Fruit fly (Drosophila melanogaster) whole organism, wandering third instar larva: Measurements from ENCODE around the gene CG31199.

Experiments
- Dfd ChIP-seq: fragments of >200 bp; optimal IDR thresholded peaks from 2 replicates; lab custom pipeline; 2017; ENCODE audit warnings: missing biosample characterization, missing genetic modification characterization
- Dif ChIP-seq: fragments of 200-275, 200-300 bp; sonication (Bioruptor generic); optimal IDR thresholded peaks from 2 replicates; lab custom pipeline; 2018; ENCODE audit warnings: missing biosample characterization, missing genetic modification characterization; ENCODE audit not compliant: partially characterized antibody
- Hr83 ChIP-seq: fragments of 200-300 bp; sonication (Bioruptor generic); optimal IDR thresholded peaks from 2 replicates; lab custom pipeline; 2016; ENCODE audit warnings: missing biosample characterization, mild to moderate bottlenecking, missing genetic modification characterization, moderate library complexity; ENCODE audit not compliant: poor library complexity, severe bottlenecking
- dmrt93B ChIP-seq: fragments of 200-800 bp; sonication (Bioruptor generic); optimal IDR thresholded peaks from 2 replicates; lab custom pipeline; 2018; ENCODE audit warnings: missing biosample characterization, mild to moderate bottlenecking, missing genetic modification characterization
- usp ChIP-seq: fragments of >200 bp; optimal IDR thresholded peaks from 2 replicates; lab custom pipeline; 2017; ENCODE audit warnings: missing biosample characterization, missing genetic modification characterization

DNA sequence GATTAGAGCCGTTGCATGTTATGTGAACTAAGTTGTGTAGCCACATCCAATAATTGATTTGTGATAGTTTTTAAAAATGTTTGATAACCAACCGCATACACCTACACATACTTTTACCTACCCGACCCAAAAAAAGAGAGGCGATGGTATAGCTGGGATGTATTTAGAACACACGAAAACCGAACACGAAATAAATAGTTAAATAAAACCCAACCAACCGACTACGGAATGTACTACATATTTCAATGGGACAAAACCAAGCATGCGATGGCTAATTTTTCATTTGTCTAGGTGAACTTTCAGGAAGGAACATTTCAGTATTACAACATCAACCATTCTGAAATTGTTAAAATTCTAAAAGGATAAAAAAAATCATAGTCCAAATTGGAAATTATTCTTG, 12.8 kb upstream of the CG31199 start, which contains the start of gene Syp:
- TF ChIP-seq Dif (GFP tag; lab: Kevin White, UChicago) (no peak), dmrt93B (GFP tag; lab: Kevin White, UChicago) (no peak), Dfd (GFP tag; lab: Kevin White, UChicago) (no peak), usp (GFP tag; lab: Kevin White, UChicago) (no peak), Hr83 (GFP tag; lab: Kevin White, UChicago) (no peak)
